Fruit fly (Drosophila melanogaster) S2 (cell line): Measurements from ENCODE around the gene CG10674.

Experiments
- CG8478 ChIP-seq: fragments of >200 bp; optimal IDR thresholded peaks from 2 replicates; lab custom pipeline; 2018
- CTCF ChIP-seq, 2 experiments: fragments of >200 bp; optimal IDR thresholded peaks; 2 replicates each; lab custom pipeline; 2018

CG10674 gene

DNA sequence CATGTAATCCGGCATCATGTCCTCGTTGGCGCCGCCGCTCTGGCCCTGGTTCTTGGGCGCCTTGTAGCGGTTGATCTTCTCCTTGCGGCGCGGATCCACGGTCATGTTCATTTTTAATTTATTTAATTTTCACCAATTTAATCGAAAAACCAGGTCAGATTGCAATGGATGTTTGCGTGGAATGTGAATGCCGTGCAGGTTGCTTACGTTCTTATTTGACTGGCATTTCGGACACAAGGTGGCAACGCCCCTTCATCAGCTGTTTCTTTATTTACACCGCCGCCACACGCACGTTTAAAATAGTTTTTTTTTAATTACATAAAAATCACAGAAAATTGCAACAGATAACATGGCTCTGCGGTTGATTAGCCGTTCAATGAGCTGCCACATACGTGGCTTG, at the start of gene CG10674, which contains the start of gene CG4611:
Gene CG10674 (minus strand): TSS at position 170 of the 400 bp plus-strand sequence.
Gene CG4611 (plus strand): TSS at position 254 of the 400 bp plus-strand sequence.
- TF ChIP-seq CTCF (optimal IDR thresholded peaks at IDR 0.05; lab: Kevin White, UChicago): no peak
- no peak for TF ChIP-seq CG8478

DNA sequence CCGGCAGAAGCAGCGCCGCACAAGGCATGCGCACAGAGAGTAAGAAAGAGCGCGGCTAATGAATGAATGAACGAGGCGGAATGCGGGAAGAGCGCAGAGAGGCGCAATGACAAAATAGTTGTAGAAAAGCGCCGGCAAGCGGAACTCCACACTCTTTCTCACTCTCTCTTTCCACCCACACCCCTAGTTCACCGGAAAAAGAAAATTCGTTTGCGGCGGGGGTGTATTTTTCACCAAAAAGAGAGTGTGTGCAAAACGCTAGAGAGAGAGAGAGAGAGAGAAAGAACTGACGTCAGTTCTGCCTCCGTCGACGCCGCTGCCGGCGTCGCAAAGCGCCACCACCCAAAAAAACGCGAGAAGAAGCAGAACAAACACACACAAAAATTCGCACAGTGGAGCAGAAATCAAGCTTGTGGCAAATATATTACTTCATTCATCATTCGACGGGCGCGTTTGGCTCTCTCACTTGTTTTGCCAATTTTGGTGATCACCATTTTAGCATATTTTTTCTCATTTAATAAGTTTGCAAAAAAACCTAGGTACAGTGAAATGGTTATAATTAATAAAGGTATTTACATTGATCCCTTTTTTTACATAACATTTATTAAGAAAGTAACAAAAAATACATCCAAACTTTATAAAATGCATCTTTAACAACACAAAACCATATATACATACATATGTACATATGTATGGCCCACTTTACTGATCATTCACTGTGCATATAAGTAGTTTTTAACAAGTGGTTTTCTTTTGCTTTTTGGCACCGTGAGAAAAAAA, 49.0 kb upstream of the CG10674 start:
- no peak for TF ChIP-seq CG8478
- TF ChIP-seq CTCF (optimal IDR thresholded peaks at IDR 0.05; lab: Kevin White, UChicago): no peak

DNA sequence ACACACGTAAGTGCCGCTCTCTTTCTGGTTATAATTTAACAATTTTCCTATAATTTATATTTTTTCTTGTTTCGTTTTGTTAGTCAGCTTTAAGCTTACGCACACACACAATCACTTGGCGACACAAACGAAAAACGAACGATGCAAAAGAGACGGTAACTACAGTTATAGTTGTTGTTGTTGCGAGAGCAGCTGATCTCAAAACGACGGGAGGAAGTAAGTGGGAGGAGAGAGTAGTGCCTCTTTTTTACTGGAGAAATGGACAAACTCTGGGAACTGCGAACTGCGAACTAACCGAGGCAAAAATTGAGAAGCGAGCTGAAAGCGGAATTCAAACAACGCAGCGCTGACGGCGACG, 48.4 kb upstream of the CG10674 start:
- TF ChIP-seq CTCF (optimal IDR thresholded peaks at IDR 0.05; lab: Kevin White, UChicago) (no peak), CG8478 (no peak)

DNA sequence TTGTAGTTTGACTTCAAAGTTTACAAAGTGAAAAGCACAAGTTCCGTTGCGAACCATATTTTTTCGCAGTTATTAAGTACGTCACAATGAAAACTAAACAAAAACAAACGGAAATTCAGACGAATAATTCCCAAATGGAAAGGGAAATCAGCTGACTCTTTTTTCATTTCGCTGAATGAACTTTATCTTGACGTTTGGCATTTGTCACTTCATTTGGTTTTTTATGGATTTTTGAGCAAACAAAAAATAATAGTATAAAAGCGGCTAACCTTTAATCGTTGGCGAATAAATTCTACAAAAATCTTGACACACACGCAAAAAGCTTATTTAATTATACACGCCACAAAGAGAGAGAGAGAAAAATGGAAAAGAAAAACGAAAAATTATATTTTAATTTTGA, 47.6 kb upstream of the CG10674 start:
- no peak for TF ChIP-seq CG8478
- no peak for TF ChIP-seq CTCF (optimal IDR thresholded peaks at IDR 0.05; lab: Kevin White, UChicago)

DNA sequence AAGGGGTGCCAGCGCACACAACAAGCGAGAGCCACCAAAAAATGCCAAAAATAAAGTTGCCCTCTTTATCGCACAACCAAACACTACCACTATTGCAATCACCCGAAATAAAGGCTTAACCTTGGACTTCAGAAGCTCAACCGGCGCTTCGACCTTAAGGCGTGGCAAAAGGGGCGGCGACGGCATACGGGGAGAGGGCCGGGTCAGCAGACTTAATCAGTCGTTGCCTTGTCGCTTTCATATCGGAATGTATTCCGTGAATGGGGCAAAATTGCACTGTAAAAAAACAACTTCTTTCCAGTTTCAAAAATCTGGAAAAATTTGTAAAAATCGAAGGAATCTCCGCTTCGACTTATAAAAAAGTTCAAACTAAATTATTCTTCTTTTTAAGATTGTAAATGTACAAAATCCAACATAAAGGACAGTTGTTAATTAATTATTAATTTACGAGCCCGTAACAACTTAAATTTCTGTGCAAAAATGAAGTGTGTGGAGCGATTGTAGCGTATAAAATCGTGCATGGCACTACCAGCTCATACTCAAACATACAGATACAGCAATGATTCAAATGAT, 47.0 kb upstream of the CG10674 start:
- TF ChIP-seq CG8478 (no peak), CTCF (optimal IDR thresholded peaks at IDR 0.05; lab: Kevin White, UChicago) (no peak)

DNA sequence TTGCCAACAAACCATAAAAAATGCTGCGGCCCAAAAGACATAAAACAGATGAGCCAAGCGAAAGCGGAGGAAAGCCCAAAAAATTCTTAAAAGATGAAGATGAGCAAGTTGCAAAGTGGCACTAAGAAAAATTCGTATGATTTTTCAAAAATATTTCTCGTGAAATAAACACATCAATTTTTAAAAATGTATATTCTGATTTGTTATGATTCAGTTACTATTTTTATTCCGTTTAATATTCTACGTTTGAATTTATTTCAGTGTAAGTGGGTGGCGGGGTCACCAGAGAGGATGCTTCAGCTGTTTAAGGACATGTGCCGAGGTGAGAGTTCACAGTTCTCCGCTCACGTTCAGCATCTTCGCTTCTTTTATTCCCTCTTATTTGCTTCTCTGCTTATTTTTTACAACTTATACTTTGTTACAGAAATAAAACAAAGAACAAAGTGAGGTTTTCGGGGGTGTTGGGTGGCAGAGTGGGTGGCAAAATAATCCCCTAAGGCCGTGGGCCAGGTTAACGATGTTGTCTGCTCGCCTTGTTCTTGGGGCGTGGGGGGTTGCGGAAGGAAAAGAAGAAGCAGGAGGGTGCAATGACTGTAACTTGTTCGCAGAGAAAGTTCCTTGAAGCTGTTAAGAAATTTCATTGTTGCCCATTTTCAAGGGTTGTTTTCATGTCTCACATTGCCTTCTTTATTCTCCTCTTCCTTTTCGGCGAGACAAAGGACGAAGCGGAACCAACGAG, 46.3 kb upstream of the CG10674 start:
- TF ChIP-seq CG8478 (no peak), CTCF (optimal IDR thresholded peaks at IDR 0.05; lab: Kevin White, UChicago) (no peak)

DNA sequence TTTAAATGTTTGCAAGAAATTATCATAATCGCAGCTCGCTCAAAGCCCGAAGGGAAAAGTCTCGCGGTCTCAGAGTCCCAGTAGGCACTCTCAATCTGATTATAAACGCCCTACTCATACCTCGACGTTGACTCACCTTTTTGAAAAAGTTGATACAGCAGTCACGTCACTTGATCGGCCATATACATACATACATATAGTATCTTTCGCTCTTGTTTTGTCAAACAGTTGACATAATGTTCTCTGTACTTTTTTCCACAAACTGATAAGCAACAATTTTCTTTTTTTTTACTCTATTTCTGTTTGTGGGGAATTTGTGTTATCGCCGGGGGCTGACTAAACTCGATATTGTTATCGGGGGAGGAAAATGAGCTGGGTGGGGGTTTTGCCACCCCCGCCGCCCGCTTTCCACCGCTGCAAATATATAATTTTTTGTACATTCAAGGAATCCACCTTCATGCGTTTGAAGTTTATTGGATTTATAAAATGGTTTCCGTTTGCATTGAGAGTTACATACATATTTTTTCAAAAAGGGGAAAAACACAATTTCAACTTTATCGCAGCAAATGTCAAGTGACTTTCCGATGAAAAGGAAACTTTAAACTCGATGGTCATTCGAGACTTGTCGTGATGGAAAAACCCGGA, 45.0 kb upstream of the CG10674 start:
- TF ChIP-seq CTCF (optimal IDR thresholded peaks at IDR 0.05; lab: Kevin White, UChicago) (no peak), CG8478 (no peak)

DNA sequence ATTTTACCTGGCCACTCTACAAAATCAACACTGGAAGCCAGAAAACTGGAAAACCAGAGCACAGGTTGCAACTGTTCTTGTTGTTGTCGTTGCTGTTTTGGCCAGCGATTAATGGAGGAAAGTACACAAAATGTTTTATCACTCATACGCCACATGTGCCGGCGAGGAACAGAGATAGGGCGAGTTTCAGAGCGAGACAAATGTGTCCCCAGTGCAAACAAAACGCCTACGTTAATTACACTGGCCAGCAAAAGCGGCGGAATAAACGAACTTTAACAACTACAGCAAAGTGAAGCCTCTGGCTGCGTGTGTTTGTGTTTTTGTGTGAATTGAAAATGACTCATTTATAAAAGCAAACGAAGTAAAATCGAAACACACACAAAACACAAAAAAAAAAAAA, 44.1 kb upstream of the CG10674 start:
- no peak for TF ChIP-seq CG8478
- TF ChIP-seq CTCF (optimal IDR thresholded peaks at IDR 0.05; lab: Kevin White, UChicago): no peak

DNA sequence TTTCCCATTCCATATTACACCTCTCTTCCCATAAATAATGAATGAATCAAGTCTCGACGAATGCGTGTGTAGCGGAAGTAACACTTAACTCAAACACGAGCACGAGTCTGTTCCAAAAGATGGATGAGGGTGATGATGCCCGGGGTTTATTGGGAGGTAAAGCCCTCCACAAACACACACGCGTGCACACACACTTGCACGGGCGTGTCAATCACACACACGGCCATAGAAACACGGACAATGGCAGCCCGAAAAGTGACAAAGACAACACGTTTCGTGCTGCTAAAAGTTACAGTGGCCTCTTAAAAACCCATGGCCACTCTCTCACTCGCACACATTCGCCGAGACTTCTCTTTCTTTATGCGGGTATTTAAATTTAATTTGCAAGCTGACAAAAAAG, 42.8 kb upstream of the CG10674 start:
- TF ChIP-seq CG8478 (no peak), CTCF (optimal IDR thresholded peaks at IDR 0.05; lab: Kevin White, UChicago) (no peak)

DNA sequence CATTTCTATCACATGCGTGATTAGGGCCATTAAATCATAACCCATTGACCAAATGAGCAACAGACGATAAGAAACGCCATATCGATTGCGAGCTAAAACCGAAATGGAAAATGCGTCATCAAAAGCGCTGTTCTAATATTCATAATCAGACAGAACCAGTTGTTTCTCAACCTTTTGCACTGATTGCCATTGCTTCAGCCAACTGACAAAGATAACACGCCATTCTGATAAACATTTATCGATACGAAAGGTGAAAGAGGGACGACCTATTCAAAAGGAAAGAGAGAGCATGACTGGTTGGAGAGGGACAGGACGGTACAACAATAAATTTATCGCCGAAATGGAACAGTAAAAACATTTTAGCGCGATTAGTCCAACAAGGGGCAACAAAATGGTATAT, 40.7 kb upstream of the CG10674 start:
- no peak for TF ChIP-seq CG8478
- no peak for TF ChIP-seq CTCF (optimal IDR thresholded peaks at IDR 0.05; lab: Kevin White, UChicago)

DNA sequence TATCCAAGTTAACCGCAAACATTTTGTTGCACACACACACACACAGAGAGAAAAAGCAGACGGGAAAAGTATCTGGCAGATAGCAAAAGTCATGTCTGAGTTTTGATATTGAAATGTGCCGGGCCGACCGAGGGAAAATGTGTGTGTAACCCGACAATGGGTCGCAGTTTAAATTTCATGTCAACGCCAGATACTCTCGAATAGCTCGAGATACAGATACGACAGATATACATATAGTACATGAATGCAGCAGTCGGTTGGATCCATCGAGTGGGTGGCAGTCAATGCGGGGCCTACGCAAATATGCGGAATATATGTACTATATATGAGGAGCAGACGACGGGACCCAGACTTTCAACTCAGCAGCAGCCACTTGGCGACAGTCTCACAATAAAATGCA, 40.0 kb upstream of the CG10674 start:
- TF ChIP-seq CG8478: no peak
- no peak for TF ChIP-seq CTCF (optimal IDR thresholded peaks at IDR 0.05; lab: Kevin White, UChicago)

DNA sequence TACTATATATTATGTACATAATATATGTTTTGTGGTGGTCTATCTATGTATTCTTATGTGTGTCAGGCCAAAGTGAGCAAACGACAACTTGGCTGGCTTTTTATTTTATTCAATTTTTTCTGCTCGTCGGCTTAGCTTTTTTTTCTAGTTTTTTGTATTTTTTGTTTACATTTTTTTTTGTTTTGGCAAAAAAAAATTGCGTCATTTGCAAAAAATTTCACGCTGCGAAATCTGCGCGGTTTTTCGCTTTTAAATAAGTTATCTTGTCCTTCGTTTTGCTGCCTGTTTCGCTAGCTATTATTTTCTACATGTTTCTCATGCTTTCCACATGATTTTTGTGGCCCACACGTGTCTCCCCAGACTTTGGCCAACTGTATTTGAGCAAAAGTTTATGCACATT, 36.4 kb upstream of the CG10674 start:
- TF ChIP-seq CG8478 (no peak), CTCF (optimal IDR thresholded peaks at IDR 0.05; lab: Kevin White, UChicago) (no peak)

DNA sequence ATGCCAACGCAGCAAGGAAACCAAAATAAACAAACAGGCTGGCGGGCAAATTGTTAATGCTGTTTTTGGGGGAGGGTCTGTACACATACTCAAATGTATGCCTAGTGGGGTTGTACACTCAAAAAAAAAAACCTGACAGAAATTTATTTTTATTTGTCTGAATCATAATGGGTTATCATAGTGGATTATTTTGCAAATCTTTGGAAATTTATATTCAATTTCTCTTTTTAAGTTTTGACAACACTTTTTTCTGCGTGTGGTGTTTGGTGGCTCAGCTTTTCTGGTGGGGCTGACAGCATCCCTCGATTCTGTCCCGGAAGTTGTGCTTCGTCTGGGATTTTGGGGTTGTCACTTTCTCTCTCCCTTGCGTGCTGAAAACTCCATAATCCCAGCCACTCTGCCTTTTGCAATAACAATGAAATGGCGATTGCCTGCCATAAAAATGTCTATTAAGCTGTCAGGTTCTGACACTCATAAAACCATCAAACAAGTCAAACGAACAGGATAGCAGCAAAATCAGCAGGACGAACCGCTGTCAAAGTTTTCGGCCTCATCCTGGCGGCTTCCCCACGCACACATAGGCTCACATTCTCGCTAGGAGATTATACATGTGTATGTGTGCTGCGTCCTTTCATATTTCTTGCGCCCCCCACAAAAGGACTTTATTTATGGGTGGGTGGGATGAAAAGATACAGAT, 19.0 kb upstream of the CG10674 start:
- TF ChIP-seq CTCF (optimal IDR thresholded peaks at IDR 0.05; lab: Kevin White, UChicago): no peak
- no peak for TF ChIP-seq CG8478

DNA sequence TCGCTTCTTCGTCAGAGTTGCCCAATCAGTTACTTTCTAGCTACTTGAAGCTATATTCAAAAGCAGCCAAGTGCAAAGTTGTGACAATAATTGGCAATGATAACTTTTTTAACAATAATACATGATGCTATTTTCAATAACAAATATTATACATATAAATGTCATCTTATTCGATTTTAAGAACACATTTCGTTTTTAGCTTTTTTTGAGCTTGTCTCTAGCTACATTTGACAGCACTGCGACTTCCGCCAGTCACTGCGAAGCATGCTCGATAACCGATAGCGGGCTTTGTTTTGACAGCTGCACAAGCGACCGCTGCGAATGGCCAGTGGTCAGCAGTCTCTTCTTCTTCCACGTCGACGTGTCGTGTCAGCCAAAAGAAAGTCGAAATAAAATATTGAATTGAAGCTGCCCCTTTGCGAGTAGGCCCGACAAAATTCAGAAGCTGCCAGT, 16.3 kb upstream of the CG10674 start, which contains the start of the genes Gen and Srp54k:
Gene Gen (minus strand): TSS at position 23 of the 453 bp plus-strand sequence.
Gene Srp54k (plus strand): TSS at position 325 of the 453 bp plus-strand sequence.
- TF ChIP-seq CTCF (optimal IDR thresholded peaks at IDR 0.05; lab: Kevin White, UChicago) (no peak), CG8478 (no peak)

DNA sequence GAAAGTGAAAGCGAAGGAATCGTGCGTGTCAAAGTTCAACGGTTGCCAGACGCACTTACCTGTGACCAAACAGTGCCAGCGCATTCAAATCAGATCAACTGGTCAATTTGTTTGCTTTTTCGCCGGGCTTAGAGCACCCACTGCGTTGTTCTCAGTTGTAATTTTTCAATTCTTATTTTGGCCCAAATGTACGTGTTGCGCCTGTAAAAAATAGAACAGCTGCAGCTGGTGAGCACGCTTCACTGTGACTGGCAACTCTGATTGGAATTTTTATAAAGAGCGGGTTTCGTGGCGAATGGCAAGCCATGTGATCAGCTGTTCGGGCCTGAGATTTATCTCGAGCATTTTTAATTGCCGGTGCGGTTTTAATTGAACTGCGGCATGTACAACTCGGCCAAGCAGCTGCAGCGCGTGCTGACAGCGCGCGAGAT, 9.7 kb upstream of the CG10674 start, which contains the start of the genes Fitm and AlaRS-m:
Gene Fitm (minus strand): TSS at position 250 of the 431 bp plus-strand sequence.
Gene AlaRS-m (plus strand): TSS at position 285 of the 431 bp plus-strand sequence.
- TF ChIP-seq CTCF (optimal IDR thresholded peaks at IDR 0.05; lab: Kevin White, UChicago): no peak
- TF ChIP-seq CG8478: no peak
